Worm (Caenorhabditis elegans) whole organism, L3 larva: ENCODE measurements around the gene F35H12.6.

Experiments used
- R02D3.7 ChIP-seq: fragments of 150-350 bp; optimal IDR thresholded peaks from 2 replicates; lab custom pipeline; 2014; ENCODE audit warnings: missing biosample characterization, missing genetic modification characterization
- ZK546.5 ChIP-seq: sonication (generic microtip); optimal IDR thresholded peaks from 2 replicates; lab custom pipeline; 2017; ENCODE audit warnings: missing biosample characterization, missing genetic modification characterization
- aly-2 ChIP-seq: fragments of 150-350 bp; optimal IDR thresholded peaks from 2 replicates; lab custom pipeline; 2014; ENCODE audit warnings: missing biosample characterization, missing genetic modification characterization
- ama-1 ChIP-seq: fragments of 150-350 bp; optimal IDR thresholded peaks from 2 replicates; lab custom pipeline; 2018
- ceh-28 ChIP-seq: fragments of 150-350 bp; optimal IDR thresholded peaks from 2 replicates; lab custom pipeline; 2014; ENCODE audit warnings: missing biosample characterization, missing genetic modification reagents, missing genetic modification characterization
- ceh-82 ChIP-seq: fragments of 150-350 bp; optimal IDR thresholded peaks from 2 replicates; lab custom pipeline; 2014; ENCODE audit warnings: missing biosample characterization, missing genetic modification characterization
- ceh-9 ChIP-seq: sonication (generic microtip); optimal IDR thresholded peaks from 2 replicates; lab custom pipeline; 2018; ENCODE audit warnings: missing biosample characterization, missing genetic modification characterization
- daf-12 ChIP-seq: fragments of 150-350 bp; optimal IDR thresholded peaks from 2 replicates; lab custom pipeline; 2014; ENCODE audit warnings: missing biosample characterization, missing genetic modification reagents, missing genetic modification characterization
- egl-27 ChIP-seq: sonication (generic microtip); optimal IDR thresholded peaks from 4 replicates; lab custom pipeline; 2017; ENCODE audit warnings: missing biosample characterization, missing genetic modification reagents, missing genetic modification characterization
- egl-5 ChIP-seq: fragments of 150-350 bp; optimal IDR thresholded peaks from 2 replicates; lab custom pipeline; 2017; ENCODE audit warnings: missing biosample characterization, missing genetic modification reagents, missing genetic modification characterization, inconsistent platforms
- elt-1 ChIP-seq: fragments of 150-350 bp; optimal IDR thresholded peaks from 2 replicates; lab custom pipeline; 2014; ENCODE audit warnings: missing biosample characterization, missing genetic modification characterization
- elt-2 ChIP-seq: sonication (generic microtip); optimal IDR thresholded peaks from 2 replicates; lab custom pipeline; 2016; ENCODE audit warnings: missing genetic modification reagents, mild to moderate bottlenecking, missing genetic modification characterization, missing compliant biosample characterization
- elt-3 ChIP-seq, 3 experiments: fragments of 150-350 bp in 1 of 3; sonication (generic microtip) in 2 of 3; optimal IDR thresholded peaks; 2 replicates in 2 of 3; 4 replicates in 1 of 3; lab custom pipeline; 2014 to 2017; ENCODE audit warnings: missing biosample characterization in 3 of 3, missing genetic modification characterization in 3 of 3
- eor-1 ChIP-seq, 2 experiments: fragments of 150-350 bp; optimal IDR thresholded peaks; 2 replicates each; lab custom pipeline; 2014 to 2018; ENCODE audit warnings: missing biosample characterization in 2 of 2, missing genetic modification characterization in 2 of 2
- fkh-10 ChIP-seq: sonication (generic microtip); optimal IDR thresholded peaks from 2 replicates; lab custom pipeline; 2017; ENCODE audit warnings: missing biosample characterization, missing genetic modification reagents, missing genetic modification characterization
- fkh-2 ChIP-seq: fragments of 150-350 bp; optimal IDR thresholded peaks from 2 replicates; lab custom pipeline; 2014; ENCODE audit warnings: missing biosample characterization, missing genetic modification reagents, missing genetic modification characterization
- fos-1 ChIP-seq: fragments of 150-350 bp; optimal IDR thresholded peaks from 2 replicates; lab custom pipeline; 2014; ENCODE audit warnings: missing biosample characterization, missing genetic modification characterization
- hmg-11 ChIP-seq: sonication (generic microtip); optimal IDR thresholded peaks from 2 replicates; lab custom pipeline; 2016; ENCODE audit warnings: missing genetic modification characterization, missing compliant biosample characterization
- jun-1 ChIP-seq: fragments of 150-350 bp; optimal IDR thresholded peaks from 2 replicates; lab custom pipeline; 2014; ENCODE audit warnings: missing biosample characterization, missing genetic modification reagents, missing genetic modification characterization
- lin-15B ChIP-seq: fragments of 150-350 bp; optimal IDR thresholded peaks from 2 replicates; lab custom pipeline; 2014; ENCODE audit warnings: missing biosample characterization, missing genetic modification characterization
- lin-39 ChIP-seq: fragments of 150-350 bp; optimal IDR thresholded peaks from 2 replicates; lab custom pipeline; 2018; ENCODE audit warnings: missing biosample characterization, missing genetic modification reagents, missing genetic modification characterization
- lsy-12 ChIP-seq: sonication (generic microtip); optimal IDR thresholded peaks from 2 replicates; lab custom pipeline; 2016; ENCODE audit warnings: mild to moderate bottlenecking, missing genetic modification characterization, missing compliant biosample characterization
- mdl-1 ChIP-seq: fragments of 150-350 bp; optimal IDR thresholded peaks from 2 replicates; lab custom pipeline; 2014; ENCODE audit warnings: missing biosample characterization, missing genetic modification characterization
- mml-1 ChIP-seq: fragments of 150-350 bp; sonication (generic microtip); optimal IDR thresholded peaks from 3 replicates; lab custom pipeline; 2014; ENCODE audit warnings: missing biosample characterization, missing genetic modification characterization
- nfya-1 ChIP-seq: sonication (generic microtip); optimal IDR thresholded peaks from 2 replicates; lab custom pipeline; 2017; ENCODE audit warnings: missing genetic modification characterization, mild to moderate bottlenecking, missing compliant biosample characterization, antibody characterized with exemption, moderate library complexity; ENCODE audit not compliant: insufficient read depth
- nhr-11 ChIP-seq: fragments of 150-350 bp; optimal IDR thresholded peaks from 2 replicates; lab custom pipeline; 2014; ENCODE audit warnings: missing biosample characterization, missing genetic modification characterization
- nhr-12 ChIP-seq: fragments of 150-350 bp; optimal IDR thresholded peaks from 2 replicates; lab custom pipeline; 2014; ENCODE audit warnings: missing biosample characterization, missing genetic modification characterization
- nhr-23 ChIP-seq: fragments of 150-350 bp; optimal IDR thresholded peaks from 2 replicates; lab custom pipeline; 2014; ENCODE audit warnings: missing biosample characterization, missing genetic modification reagents, missing genetic modification characterization
- nhr-237 ChIP-seq: fragments of 150-350 bp; optimal IDR thresholded peaks from 2 replicates; lab custom pipeline; 2014; ENCODE audit warnings: missing biosample characterization, missing genetic modification characterization
- nhr-25 ChIP-seq: sonication (generic microtip); optimal IDR thresholded peaks from 2 replicates; lab custom pipeline; 2017; ENCODE audit warnings: missing biosample characterization, missing genetic modification characterization
- nhr-28 ChIP-seq: fragments of 150-350 bp; optimal IDR thresholded peaks from 2 replicates; lab custom pipeline; 2014; ENCODE audit warnings: missing biosample characterization, missing genetic modification characterization
- nhr-43 ChIP-seq: sonication (generic microtip); optimal IDR thresholded peaks from 2 replicates; lab custom pipeline; 2016; ENCODE audit warnings: mild to moderate bottlenecking, missing genetic modification characterization, missing compliant biosample characterization; ENCODE audit not compliant: poor library complexity, severe bottlenecking
- nhr-76 ChIP-seq: fragments of 150-350 bp; sonication (generic microtip); optimal IDR thresholded peaks from 5 replicates; lab custom pipeline; 2014; ENCODE audit warnings: missing biosample characterization, missing genetic modification characterization
- nhr-77 ChIP-seq: fragments of 150-350 bp; optimal IDR thresholded peaks from 2 replicates; lab custom pipeline; 2014; ENCODE audit warnings: missing biosample characterization, missing genetic modification characterization
- pha-4 ChIP-seq: fragments of 150-350 bp; optimal IDR thresholded peaks from 2 replicates; lab custom pipeline; 2014; ENCODE audit warnings: missing biosample characterization, missing genetic modification reagents, missing genetic modification characterization
- pqm-1 ChIP-seq: fragments of 150-350 bp; optimal IDR thresholded peaks from 2 replicates; lab custom pipeline; 2017; ENCODE audit warnings: missing biosample characterization, missing genetic modification characterization, inconsistent platforms
- sea-2 ChIP-seq: fragments of 150-350 bp; sonication (generic microtip); optimal IDR thresholded peaks from 4 replicates; lab custom pipeline; 2014; ENCODE audit warnings: missing biosample characterization, missing genetic modification reagents, missing genetic modification characterization
- skn-1 ChIP-seq: fragments of 150-350 bp; optimal IDR thresholded peaks from 2 replicates; lab custom pipeline; 2014; ENCODE audit warnings: missing biosample characterization, missing genetic modification characterization
- snpc-4 ChIP-seq: fragments of 150-350 bp; optimal IDR thresholded peaks from 2 replicates; lab custom pipeline; 2014; ENCODE audit warnings: missing biosample characterization, missing genetic modification characterization
- tbx-2 ChIP-seq: sonication (generic microtip); optimal IDR thresholded peaks from 2 replicates; lab custom pipeline; 2016; ENCODE audit warnings: mild to moderate bottlenecking, missing genetic modification characterization, missing compliant biosample characterization
- unc-39 ChIP-seq: sonication (generic microtip); optimal IDR thresholded peaks from 4 replicates; lab custom pipeline; 2017; ENCODE audit warnings: missing biosample characterization, missing genetic modification characterization
- unc-62 ChIP-seq: fragments of 150-350 bp; sonication (generic microtip); optimal IDR thresholded peaks from 4 replicates; lab custom pipeline; 2014; ENCODE audit warnings: missing biosample characterization, missing genetic modification reagents, missing genetic modification characterization
- zag-1 ChIP-seq: fragments of 150-350 bp; optimal IDR thresholded peaks from 2 replicates; lab custom pipeline; 2014; ENCODE audit warnings: missing biosample characterization, missing genetic modification characterization
- ztf-11 ChIP-seq: fragments of 150-350 bp; optimal IDR thresholded peaks from 2 replicates; lab custom pipeline; 2014; ENCODE audit warnings: missing biosample characterization, missing genetic modification characterization
- ztf-4 ChIP-seq: fragments of 150-350 bp; optimal IDR thresholded peaks from 2 replicates; lab custom pipeline; 2014; ENCODE audit warnings: missing biosample characterization, missing genetic modification characterization

The F35H12.6 gene

ce11 chrX:915510-915909, 2.4 kb downstream of the F35H12.6 start, which contains the start of gene sel-12:
sel-12 (plus strand) TSS chrX:915867.
- no peak for TF ChIP-seq pha-4 (tag; lab: Kevin White, UChicago)
- no peak for TF ChIP-seq R02D3.7
- TF ChIP-seq ztf-11 (tag; lab: Kevin White, UChicago): no peak
- peak; percentile 17 for TF ChIP-seq hmg-11 (tag; lab: Kevin White, UChicago)
- TF ChIP-seq nhr-77 (tag; lab: Kevin White, UChicago): no peak
- no peak for TF ChIP-seq nhr-28 (tag; lab: Kevin White, UChicago)
- TF ChIP-seq nhr-11: no peak
- TF ChIP-seq skn-1 (tag; lab: Kevin White, UChicago): peak; percentile 48
- no peak for TF ChIP-seq lin-39
- TF ChIP-seq fkh-10: no peak
- no peak for TF ChIP-seq ama-1 (lab: Kevin White, UChicago)
- no peak for TF ChIP-seq zag-1 (tag; lab: Kevin White, UChicago)
- TF ChIP-seq daf-12 (tag; lab: Kevin White, UChicago): no peak
- no peak for TF ChIP-seq snpc-4 (tag; lab: Kevin White, UChicago)
- TF ChIP-seq nhr-237: no peak
- TF ChIP-seq nhr-76 (tag; lab: Kevin White, UChicago): no peak
- TF ChIP-seq pqm-1 (tag; lab: Kevin White, UChicago): no peak
- TF ChIP-seq nhr-12 (tag; lab: Kevin White, UChicago): no peak
- no peak for TF ChIP-seq nhr-43 (tag; lab: Kevin White, UChicago)
- TF ChIP-seq unc-39 (tag; lab: Kevin White, UChicago): no peak
- TF ChIP-seq nfya-1 (tag; lab: Kevin White, UChicago): peak; percentile 34
- TF ChIP-seq ztf-4 (tag; lab: Kevin White, UChicago): no peak
- TF ChIP-seq jun-1: no peak

ce11 chrX:918097-918496, 5.0 kb downstream of the F35H12.6 start, which contains the start of gene F35H12.5:
F35H12.5 (plus strand) TSS chrX:918397.
- TF ChIP-seq aly-2 (tag; lab: Kevin White, UChicago) (no peak), nhr-11 (no peak), ceh-9 (tag; lab: Kevin White, UChicago) (no peak), nhr-28 (tag; lab: Kevin White, UChicago) (no peak), ceh-28 (tag; lab: Kevin White, UChicago) (no peak), snpc-4 (tag; lab: Kevin White, UChicago) (no peak), jun-1 (no peak), mdl-1 (tag; lab: Kevin White, UChicago) (no peak), ztf-11 (tag; lab: Kevin White, UChicago) (no peak), egl-5 (tag; lab: Kevin White, UChicago) (no peak)

ce11 chrX:924495-925008, 11.5 kb downstream of the F35H12.6 start, which contains the start of the genes pifk-1 and tbc-11:
pifk-1 (minus strand) TSS chrX:924511.
tbc-11 (plus strand) TSS chrX:924958.
- TF ChIP-seq lin-15B (tag; lab: Kevin White, UChicago) (peak; percentile 66), tbx-2 (tag; lab: Kevin White, UChicago) (no peak), hmg-11 (tag; lab: Kevin White, UChicago) (peak; percentile 42), nhr-12 (tag; lab: Kevin White, UChicago) (no peak), ztf-11 (tag; lab: Kevin White, UChicago) (no peak), sea-2 (no peak), eor-1 (tag; optimal IDR thresholded peaks at IDR 0.05; lab: Kevin White, UChicago) (no peak), unc-62 (GFP tag; lab: Kevin White, UChicago) (no peak), fkh-10 (no peak), nhr-11 (no peak), aly-2 (tag; lab: Kevin White, UChicago) (no peak), pqm-1 (tag; lab: Kevin White, UChicago) (peak; percentile 74), nfya-1 (tag; lab: Kevin White, UChicago) (peak; percentile 63), elt-1 (tag; lab: Kevin White, UChicago) (no peak), pha-4 (tag; lab: Kevin White, UChicago) (peak; percentile 95), lin-39 (peak; percentile 41), ama-1 (lab: Kevin White, UChicago) (peak; percentile 21), fos-1 (tag; lab: Kevin White, UChicago) (no peak), nhr-23 (tag; lab: Kevin White, UChicago) (peak; percentile 62), ceh-9 (tag; lab: Kevin White, UChicago) (no peak), lsy-12 (tag; lab: Kevin White, UChicago) (no peak), ZK546.5 (tag; lab: Kevin White, UChicago) (no peak), fkh-2 (tag; lab: Kevin White, UChicago) (no peak), zag-1 (tag; lab: Kevin White, UChicago) (no peak), egl-5 (tag; lab: Kevin White, UChicago) (no peak), nhr-43 (tag; lab: Kevin White, UChicago) (no peak), jun-1 (peak; percentile 0), elt-3 (tag; optimal IDR thresholded peaks at IDR 0.05; lab: Kevin White, UChicago) (no peak), nhr-25 (tag; lab: Kevin White, UChicago) (peak; percentile 61), ceh-82 (tag; lab: Kevin White, UChicago) (no peak), R02D3.7 (no peak), ztf-4 (tag; lab: Kevin White, UChicago) (no peak), nhr-28 (tag; lab: Kevin White, UChicago) (no peak), nhr-237 (no peak), egl-27 (tag; lab: Kevin White, UChicago) (no peak), ceh-28 (tag; lab: Kevin White, UChicago) (no peak), daf-12 (tag; lab: Kevin White, UChicago) (no peak), unc-39 (tag; lab: Kevin White, UChicago) (no peak), mml-1 (tag; lab: Kevin White, UChicago) (no peak), snpc-4 (tag; lab: Kevin White, UChicago) (peak; percentile 64), elt-2 (tag; lab: Kevin White, UChicago) (peak; percentile 50)
